Worm (Caenorhabditis elegans) whole organism, late embryonic: Measurements from ENCODE around the gene prdx-6.

Experiments used
- C38D4.7 ChIP-seq: fragments of 200-800 bp; sonication (Bioruptor generic); optimal IDR thresholded peaks from 2 replicates; lab custom pipeline; 2018; ENCODE audit warnings: mild to moderate bottlenecking, missing genetic modification characterization, moderate library complexity, missing compliant biosample characterization
- K02D7.2 ChIP-seq: sonication (generic microtip); optimal IDR thresholded peaks from 2 replicates; lab custom pipeline; 2017; ENCODE audit warnings: mild to moderate bottlenecking, missing genetic modification characterization, missing compliant biosample characterization
- T23F11.4 ChIP-seq: fragments of 200-800 bp; sonication (Bioruptor generic); optimal IDR thresholded peaks from 2 replicates; lab custom pipeline; 2018; ENCODE audit warnings: mild to moderate bottlenecking, missing genetic modification characterization, missing compliant biosample characterization
- ama-1 ChIP-seq: fragments of 150-350 bp; optimal IDR thresholded peaks from 2 replicates; lab custom pipeline; 2014
- ceh-18 ChIP-seq: sonication (generic microtip); optimal IDR thresholded peaks from 2 replicates; lab custom pipeline; 2016; ENCODE audit warnings: missing genetic modification characterization, missing compliant biosample characterization
- ceh-19 ChIP-seq: fragments of 200-800 bp; sonication (Bioruptor generic); optimal IDR thresholded peaks from 2 replicates; lab custom pipeline; 2018; ENCODE audit warnings: mild to moderate bottlenecking, missing genetic modification characterization, missing compliant biosample characterization
- ceh-31 ChIP-seq: sonication (generic microtip); optimal IDR thresholded peaks from 2 replicates; lab custom pipeline; 2016; ENCODE audit warnings: missing genetic modification characterization, missing compliant biosample characterization
- ceh-45 ChIP-seq: fragments of 200-800 bp; sonication (Bioruptor generic); IDR thresholded peaks from 2 replicates; pipeline ENCODE4 v1.3.6; 2022; ENCODE audit warnings: missing genetic modification reagents, missing genetic modification characterization, missing compliant biosample characterization
- ceh-6 ChIP-seq: fragments of 200-800 bp; sonication (Bioruptor generic); optimal IDR thresholded peaks from 2 replicates; lab custom pipeline; 2018; ENCODE audit warnings: mild to moderate bottlenecking, missing genetic modification characterization, missing compliant biosample characterization
- dmd-4 ChIP-seq: sonication (generic microtip); optimal IDR thresholded peaks from 2 replicates; lab custom pipeline; 2016; ENCODE audit warnings: borderline replicate concordance, missing genetic modification characterization, missing compliant biosample characterization
- elt-4 ChIP-seq: sonication (generic microtip); optimal IDR thresholded peaks from 2 replicates; lab custom pipeline; 2016; ENCODE audit warnings: missing genetic modification characterization, missing compliant biosample characterization
- hlh-30 ChIP-seq: sonication (generic microtip); optimal IDR thresholded peaks from 2 replicates; lab custom pipeline; 2017; ENCODE audit warnings: antibody characterized with exemption, missing genetic modification characterization, missing compliant biosample characterization; ENCODE audit not compliant: insufficient read depth
- hlh-6 ChIP-seq: sonication (generic microtip); optimal IDR thresholded peaks from 2 replicates; lab custom pipeline; 2016; ENCODE audit warnings: missing genotype, missing genetic modification characterization, missing compliant biosample characterization
- mec-3 ChIP-seq: sonication (generic microtip); optimal IDR thresholded peaks from 2 replicates; lab custom pipeline; 2016; ENCODE audit warnings: borderline replicate concordance, missing genetic modification characterization, missing compliant biosample characterization
- nfya-1 ChIP-seq: sonication (generic microtip); optimal IDR thresholded peaks from 2 replicates; lab custom pipeline; 2017; ENCODE audit warnings: missing genetic modification characterization, mild to moderate bottlenecking, missing compliant biosample characterization, antibody characterized with exemption, moderate library complexity
- npax-4 ChIP-seq: sonication (generic microtip); optimal IDR thresholded peaks from 2 replicates; lab custom pipeline; 2016; ENCODE audit warnings: missing genetic modification characterization, missing compliant biosample characterization
- pax-1 ChIP-seq: fragments of 150-350 bp; optimal IDR thresholded peaks from 2 replicates; lab custom pipeline; 2014; ENCODE audit warnings: missing biosample characterization, missing genetic modification characterization
- pqm-1 ChIP-seq: sonication (generic microtip); optimal IDR thresholded peaks from 2 replicates; lab custom pipeline; 2016; ENCODE audit warnings: missing genetic modification characterization, missing compliant biosample characterization
- ref-2 ChIP-seq: sonication (generic microtip); optimal IDR thresholded peaks from 2 replicates; lab custom pipeline; 2016; ENCODE audit warnings: missing genetic modification characterization, missing compliant biosample characterization
- sdc-2 ChIP-seq: sonication (generic microtip); optimal IDR thresholded peaks from 2 replicates; lab custom pipeline; 2016; ENCODE audit warnings: missing genotype, missing genetic modification characterization, missing compliant biosample characterization
- syd-9 ChIP-seq: sonication (generic microtip); optimal IDR thresholded peaks from 2 replicates; lab custom pipeline; 2016; ENCODE audit warnings: mild to moderate bottlenecking, missing genetic modification characterization, moderate library complexity, missing compliant biosample characterization
- zip-5 ChIP-seq: sonication (generic microtip); optimal IDR thresholded peaks from 2 replicates; lab custom pipeline; 2016; ENCODE audit warnings: missing genetic modification characterization, missing compliant biosample characterization
- ztf-16 ChIP-seq: sonication (generic microtip); optimal IDR thresholded peaks from 2 replicates; lab custom pipeline; 2017; ENCODE audit warnings: missing genetic modification characterization, missing compliant biosample characterization

The prdx-6 gene

DNA sequence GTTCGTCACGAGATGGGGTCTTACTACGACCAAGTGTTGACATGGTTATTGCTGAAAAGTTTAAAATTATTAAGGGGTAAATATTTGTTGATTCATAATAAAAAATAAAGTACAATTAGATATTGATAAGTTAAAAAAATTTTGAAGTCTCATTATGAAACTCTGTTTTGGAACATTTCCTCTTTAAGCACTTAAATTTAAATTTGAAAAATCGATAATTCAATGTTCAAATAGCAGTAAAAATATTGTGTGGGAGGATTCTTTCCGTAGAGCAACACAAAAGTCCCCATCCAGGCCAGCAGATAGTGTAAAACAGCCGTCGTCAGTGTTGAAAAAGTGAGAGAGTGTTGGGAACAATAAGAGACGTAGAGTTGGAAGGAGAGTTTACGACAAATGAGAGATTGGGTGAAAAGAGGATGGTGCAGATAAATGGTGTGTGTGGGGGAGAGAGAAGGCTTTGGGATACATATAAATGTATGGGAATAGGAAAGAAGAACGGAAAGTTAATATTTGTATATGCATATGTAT is 45.9 kb downstream of the prdx-6 start, which contains the start of gene pat-6 (continued):
- TF ChIP-seq ceh-45: no peak
- TF ChIP-seq ceh-18 (tag; lab: Kevin White, UChicago): peak; percentile 26
- peak; percentile 57 for TF ChIP-seq nfya-1 (tag; lab: Kevin White, UChicago)

DNA sequence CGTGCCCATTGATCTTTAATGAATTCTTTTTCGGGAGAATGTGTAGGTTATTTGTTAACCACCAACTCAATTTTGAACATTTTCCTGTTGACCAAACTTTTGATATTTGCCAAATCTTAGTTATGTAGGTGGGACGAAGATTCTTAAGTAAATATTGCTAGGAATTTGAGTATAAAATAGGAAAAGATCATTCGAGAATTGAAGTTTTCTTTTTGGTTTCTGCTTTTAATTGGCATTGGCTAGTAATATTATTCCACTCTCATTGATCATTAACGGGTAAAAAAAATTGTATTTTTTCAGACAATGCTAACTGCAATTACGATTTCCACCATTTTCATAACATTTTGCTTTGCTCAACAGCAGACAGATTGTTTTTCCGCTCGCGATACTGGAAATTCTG is 47.8 kb downstream of the prdx-6 start, which contains the start of gene T21D12.12:
Gene T21D12.12 (plus strand): TSS at position 301 of the 400 bp plus-strand sequence.
- TF ChIP-seq pax-1: no peak
- TF ChIP-seq ref-2 (tag; lab: Kevin White, UChicago): no peak
- no peak for TF ChIP-seq hlh-30 (tag; lab: Kevin White, UChicago)
- no peak for TF ChIP-seq T23F11.4
- TF ChIP-seq ceh-31 (tag; lab: Kevin White, UChicago): no peak
- no peak for TF ChIP-seq zip-5 (tag; lab: Kevin White, UChicago)
- no peak for TF ChIP-seq elt-4 (tag; lab: Kevin White, UChicago)
- TF ChIP-seq sdc-2 (tag; lab: Kevin White, UChicago): no peak
- no peak for TF ChIP-seq ama-1 (lab: Kevin White, UChicago)
- TF ChIP-seq npax-4 (tag; lab: Kevin White, UChicago): no peak
- no peak for TF ChIP-seq hlh-6 (tag; lab: Kevin White, UChicago)
- no peak for TF ChIP-seq pqm-1 (tag; lab: Kevin White, UChicago)
- TF ChIP-seq ceh-19: no peak
- no peak for TF ChIP-seq nfya-1 (tag; lab: Kevin White, UChicago)
- no peak for TF ChIP-seq ceh-45
- no peak for TF ChIP-seq K02D7.2
- TF ChIP-seq C38D4.7 (GFP tag; lab: Kevin White, UChicago): no peak

- TF ChIP-seq pax-1: no peak
- no peak for TF ChIP-seq ref-2 (tag; lab: Kevin White, UChicago)
- no peak for TF ChIP-seq dmd-4 (tag; lab: Kevin White, UChicago)
- no peak for TF ChIP-seq mec-3
- TF ChIP-seq ceh-6 (GFP tag; lab: Kevin White, UChicago): no peak
- TF ChIP-seq syd-9 (tag; lab: Kevin White, UChicago): no peak
- TF ChIP-seq ztf-16 (tag; lab: Kevin White, UChicago): no peak
- TF ChIP-seq, all 69 proteins: peak for 0
These were observed 50.8 kb downstream of the prdx-6 start, which contains the start of gene T21D12.11 for ce11 chrIV:269107-269506. Gene T21D12.11 (plus strand): TSS chrIV:269407.
